Worm (Caenorhabditis elegans) whole organism, late embryonic: Measurements from ENCODE around the gene lin-40.

ENCODE experiments used
- C08G9.2 ChIP-seq: sonication (generic microtip); optimal IDR thresholded peaks from 2 replicates; lab custom pipeline; 2016; ENCODE audit warnings: mild to moderate bottlenecking, missing genetic modification characterization, moderate library complexity, missing compliant biosample characterization
- K02D7.2 ChIP-seq: sonication (generic microtip); optimal IDR thresholded peaks from 2 replicates; lab custom pipeline; 2017; ENCODE audit warnings: mild to moderate bottlenecking, missing genetic modification characterization, missing compliant biosample characterization
- Y22D7AL.16 ChIP-seq: sonication (generic microtip); optimal IDR thresholded peaks from 2 replicates; lab custom pipeline; 2016; ENCODE audit warnings: missing genetic modification characterization, missing compliant biosample characterization
- ceh-14 ChIP-seq: sonication (generic microtip); optimal IDR thresholded peaks from 2 replicates; lab custom pipeline; 2016; ENCODE audit warnings: missing genotype, missing genetic modification characterization, missing compliant biosample characterization
- ceh-24 ChIP-seq: sonication (generic microtip); optimal IDR thresholded peaks from 2 replicates; lab custom pipeline; 2016; ENCODE audit warnings: mild to moderate bottlenecking, missing genetic modification characterization, missing compliant biosample characterization
- ceh-31 ChIP-seq: sonication (generic microtip); optimal IDR thresholded peaks from 2 replicates; lab custom pipeline; 2016; ENCODE audit warnings: missing genetic modification characterization, missing compliant biosample characterization
- dve-1 ChIP-seq: sonication (generic microtip); optimal IDR thresholded peaks from 2 replicates; lab custom pipeline; 2017; ENCODE audit warnings: antibody characterized with exemption, mild to moderate bottlenecking, missing genetic modification characterization, missing compliant biosample characterization
- elt-4 ChIP-seq: sonication (generic microtip); optimal IDR thresholded peaks from 2 replicates; lab custom pipeline; 2016; ENCODE audit warnings: missing genetic modification characterization, missing compliant biosample characterization
- gmeb-2 ChIP-seq: sonication (generic microtip); optimal IDR thresholded peaks from 2 replicates; lab custom pipeline; 2016; ENCODE audit warnings: missing genetic modification characterization, inconsistent platforms, missing compliant biosample characterization
- hlh-13 ChIP-seq: fragments of 200-800 bp; sonication (Bioruptor generic); optimal IDR thresholded peaks from 2 replicates; lab custom pipeline; 2018; ENCODE audit warnings: mild to moderate bottlenecking, missing genetic modification characterization, missing compliant biosample characterization
- hlh-15 ChIP-seq: sonication (generic microtip); optimal IDR thresholded peaks from 2 replicates; lab custom pipeline; 2016; ENCODE audit warnings: missing genetic modification characterization, missing compliant biosample characterization
- hlh-30 ChIP-seq: sonication (generic microtip); optimal IDR thresholded peaks from 2 replicates; lab custom pipeline; 2017; ENCODE audit warnings: antibody characterized with exemption, missing genetic modification characterization, missing compliant biosample characterization; ENCODE audit not compliant: insufficient read depth
- hlh-6 ChIP-seq: sonication (generic microtip); optimal IDR thresholded peaks from 2 replicates; lab custom pipeline; 2016; ENCODE audit warnings: missing genotype, missing genetic modification characterization, missing compliant biosample characterization
- hlh-8 ChIP-seq: sonication (generic microtip); optimal IDR thresholded peaks from 2 replicates; lab custom pipeline; 2016; ENCODE audit warnings: missing genotype, missing genetic modification characterization, missing compliant biosample characterization
- lim-6 ChIP-seq: sonication (generic microtip); optimal IDR thresholded peaks from 2 replicates; lab custom pipeline; 2016; ENCODE audit warnings: missing genetic modification characterization, missing compliant biosample characterization
- madf-2 ChIP-seq: sonication (generic microtip); optimal IDR thresholded peaks from 2 replicates; lab custom pipeline; 2017; ENCODE audit warnings: missing genetic modification characterization, missing compliant biosample characterization
- mec-3 ChIP-seq: sonication (generic microtip); optimal IDR thresholded peaks from 2 replicates; lab custom pipeline; 2016; ENCODE audit warnings: borderline replicate concordance, missing genetic modification characterization, missing compliant biosample characterization
- nfya-1 ChIP-seq: sonication (generic microtip); optimal IDR thresholded peaks from 2 replicates; lab custom pipeline; 2017; ENCODE audit warnings: missing genetic modification characterization, mild to moderate bottlenecking, missing compliant biosample characterization, antibody characterized with exemption, moderate library complexity
- pag-3 ChIP-seq: sonication (generic microtip); optimal IDR thresholded peaks from 2 replicates; lab custom pipeline; 2016; ENCODE audit warnings: missing compliant biosample characterization, missing genetic modification characterization, borderline replicate concordance
- pat-9 ChIP-seq: fragments of 200-800 bp; sonication (Bioruptor generic); optimal IDR thresholded peaks from 2 replicates; lab custom pipeline; 2018; ENCODE audit warnings: mild to moderate bottlenecking, missing genetic modification characterization, moderate library complexity, missing compliant biosample characterization
- pqm-1 ChIP-seq: sonication (generic microtip); optimal IDR thresholded peaks from 2 replicates; lab custom pipeline; 2016; ENCODE audit warnings: missing genetic modification characterization, missing compliant biosample characterization
- rnt-1 ChIP-seq: sonication (generic microtip); optimal IDR thresholded peaks from 2 replicates; lab custom pipeline; 2016; ENCODE audit warnings: missing genetic modification characterization, missing compliant biosample characterization
- unc-55 ChIP-seq: sonication (generic microtip); optimal IDR thresholded peaks from 2 replicates; lab custom pipeline; 2017; ENCODE audit warnings: missing biosample characterization, missing genetic modification reagents, missing genetic modification characterization
- unc-86 ChIP-seq: sonication (generic microtip); optimal IDR thresholded peaks from 2 replicates; lab custom pipeline; 2016; ENCODE audit warnings: missing genetic modification characterization, missing compliant biosample characterization

Gene lin-40

DNA sequence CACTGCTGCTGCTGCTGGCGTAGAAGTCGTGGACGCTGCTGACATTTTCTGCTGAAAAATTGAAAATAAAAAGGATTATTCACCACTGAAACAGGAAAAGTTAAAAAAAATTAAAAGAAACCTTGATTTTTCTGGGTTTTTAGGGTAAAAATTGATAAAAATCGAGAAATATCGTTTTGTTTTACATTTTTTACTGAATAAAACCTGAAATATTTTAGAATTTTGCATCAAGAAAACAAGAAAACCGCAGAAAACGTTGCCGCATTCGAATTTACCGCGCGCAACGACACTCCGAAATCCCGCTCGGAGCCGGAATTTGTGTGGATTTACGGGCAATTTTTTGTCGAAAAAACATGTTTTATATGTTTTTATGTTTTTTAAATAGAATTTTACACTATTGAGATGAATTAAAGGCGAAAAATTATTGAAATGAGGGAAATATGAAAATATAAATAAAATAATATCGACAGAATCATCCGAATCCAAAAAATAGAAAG lies 54.7 kb downstream of the lin-40 start, which contains the start of gene chk-1:
Gene chk-1, minus strand, starts transcription at position 51 of the 497 bp plus-strand sequence.
- TF ChIP-seq gmeb-2 (tag; lab: Kevin White, UChicago) (no peak), nfya-1 (peak; percentile 34)

DNA sequence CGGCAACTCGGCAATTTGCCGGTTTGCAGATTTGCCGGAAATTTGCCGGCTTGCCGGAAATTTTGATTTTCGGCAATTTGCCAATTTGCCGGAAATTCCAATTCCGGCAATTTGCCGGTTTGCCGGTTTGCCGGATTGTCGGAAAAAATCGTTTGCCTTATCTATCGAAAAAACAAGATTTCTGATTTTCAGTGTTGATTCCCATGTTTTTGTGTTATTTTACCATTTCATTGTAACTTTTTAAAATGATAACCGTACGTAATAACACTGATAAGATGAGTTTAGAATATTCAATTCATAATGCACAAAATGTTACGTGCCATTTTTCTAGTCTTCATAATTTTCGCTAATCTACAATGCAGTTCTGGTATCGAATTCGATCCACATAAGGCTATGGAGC lies 56.1 kb downstream of the lin-40 start, which contains the start of gene oac-55:
Gene oac-55, plus strand, starts transcription at position 301 of the 400 bp plus-strand sequence.
- TF ChIP-seq unc-86 (tag; lab: Kevin White, UChicago), result no peak
- no peak for TF ChIP-seq ceh-31 (tag; lab: Kevin White, UChicago)
- no peak for TF ChIP-seq C08G9.2
- TF ChIP-seq rnt-1 (tag; lab: Kevin White, UChicago), result no peak
- TF ChIP-seq lim-6 (tag; lab: Kevin White, UChicago), result no peak
- TF ChIP-seq mec-3 (tag; lab: Kevin White, UChicago), result no peak
- TF ChIP-seq madf-2 (tag; lab: Kevin White, UChicago), result no peak
- no peak for TF ChIP-seq hlh-8
- TF ChIP-seq hlh-30, result no peak
- TF ChIP-seq dve-1 (tag; lab: Kevin White, UChicago), result no peak
- TF ChIP-seq pat-9, result no peak
- TF ChIP-seq pag-3 (tag; lab: Kevin White, UChicago), result no peak
- no peak for TF ChIP-seq Y22D7AL.16 (tag; lab: Kevin White, UChicago)
- TF ChIP-seq pqm-1 (tag; lab: Kevin White, UChicago), result no peak

DNA sequence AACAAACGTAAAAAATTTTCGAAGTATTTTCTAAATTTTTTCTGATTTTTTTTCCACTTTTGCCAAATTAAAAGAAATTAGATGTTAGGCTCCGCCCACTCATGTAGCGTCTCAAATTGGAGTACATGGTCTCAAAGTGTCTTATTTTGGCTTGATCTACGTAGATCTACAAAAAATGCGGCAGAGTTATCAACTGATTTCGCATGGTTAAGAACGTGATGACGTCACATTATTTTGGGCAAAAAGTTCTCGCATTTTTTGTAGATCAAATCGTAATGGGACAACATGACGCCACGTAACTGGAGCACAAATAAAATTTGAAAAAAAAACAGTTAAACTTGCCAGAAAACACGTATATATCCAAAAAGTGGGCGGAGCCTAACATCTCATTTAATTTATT lies 57.0 kb downstream of the lin-40 start:
- TF ChIP-seq unc-55 (GFP tag; lab: Kevin White, UChicago) (no peak), hlh-15 (tag; lab: Kevin White, UChicago) (no peak), ceh-14 (tag; lab: Kevin White, UChicago) (no peak), K02D7.2 (no peak), ceh-24 (tag; lab: Kevin White, UChicago) (no peak), hlh-13 (GFP tag; lab: Kevin White, UChicago) (no peak), hlh-6 (tag; lab: Kevin White, UChicago) (no peak), elt-4 (tag; lab: Kevin White, UChicago) (no peak), rnt-1 (tag; lab: Kevin White, UChicago) (no peak), unc-86 (tag; lab: Kevin White, UChicago) (no peak)
